Fruit fly (Drosophila melanogaster) whole organism, embryonic: ENCODE data around the gene CG11600.

Source experiments
- Asciz ChIP-seq: fragments of 200-800 bp; sonication (Bioruptor generic); optimal IDR thresholded peaks from 2 replicates; lab custom pipeline; 2017; ENCODE audit warnings: missing biosample characterization, mild to moderate bottlenecking, missing genetic modification characterization, missing genetic modification reagents
- Atf6 ChIP-seq: fragments of 200-800 bp; sonication (Bioruptor generic); IDR thresholded peaks from 2 replicates; pipeline ENCODE4 v1.3.6; 2022; ENCODE audit warnings: missing biosample characterization, missing genetic modification characterization
- B-H2 ChIP-seq: fragments of 200-800 bp; sonication (Bioruptor generic); optimal IDR thresholded peaks from 2 replicates; lab custom pipeline; 2018; ENCODE audit warnings: missing biosample characterization, mild to moderate bottlenecking, missing genetic modification characterization
- Blimp-1 ChIP-seq: fragments of 200-800 bp; sonication (Bioruptor generic); optimal IDR thresholded peaks from 3 replicates; lab custom pipeline; 2018; ENCODE audit warnings: missing biosample characterization, missing genetic modification characterization, mild to moderate bottlenecking, moderate library complexity, missing genetic modification reagents
- CG10462 ChIP-seq: fragments of 200-800 bp; sonication (Bioruptor generic); optimal IDR thresholded peaks from 2 replicates; lab custom pipeline; 2016; ENCODE audit warnings: missing biosample characterization, missing genetic modification characterization
- CG14050 ChIP-seq: fragments of 200-800 bp; sonication (Bioruptor generic); IDR thresholded peaks from 3 replicates; pipeline ENCODE4 v1.3.6; 2022; ENCODE audit warnings: missing biosample characterization, missing genetic modification characterization
- CG15514 ChIP-seq: fragments of 200-800 bp; sonication (Bioruptor generic); optimal IDR thresholded peaks from 3 replicates; lab custom pipeline; 2017; ENCODE audit warnings: missing biosample characterization, missing genetic modification characterization, mild to moderate bottlenecking, moderate library complexity, missing genetic modification reagents
- CG1602 ChIP-seq: fragments of 200-800 bp; sonication (Bioruptor generic); optimal IDR thresholded peaks from 3 replicates; lab custom pipeline; 2016; ENCODE audit warnings: missing biosample characterization, missing genetic modification characterization
- CG1603 ChIP-seq: fragments of 200-800 bp; sonication (Bioruptor generic); optimal IDR thresholded peaks from 2 replicates; lab custom pipeline; 2019; ENCODE audit warnings: missing biosample characterization, mild to moderate bottlenecking, missing genetic modification characterization, moderate library complexity
- CG17186 ChIP-seq: fragments of 200-800 bp; sonication (Bioruptor generic); optimal IDR thresholded peaks from 3 replicates; lab custom pipeline; 2017; ENCODE audit warnings: missing biosample characterization, missing genetic modification reagents, missing genetic modification characterization
- CG17568 ChIP-seq: fragments of 200-800 bp; sonication (Bioruptor generic); optimal IDR thresholded peaks from 2 replicates; lab custom pipeline; 2018; ENCODE audit warnings: missing biosample characterization, mild to moderate bottlenecking, missing genetic modification characterization, moderate library complexity
- CG18599 ChIP-seq: fragments of 200-800 bp; sonication (Bioruptor generic); optimal IDR thresholded peaks from 3 replicates; lab custom pipeline; 2017; ENCODE audit warnings: missing biosample characterization, missing genetic modification characterization, mild to moderate bottlenecking, moderate library complexity, missing genetic modification reagents
- CG18764 ChIP-seq: fragments of 200-800 bp; sonication (Bioruptor generic); optimal IDR thresholded peaks from 3 replicates; lab custom pipeline; 2016; ENCODE audit warnings: missing biosample characterization, missing genetic modification characterization
- CG2678 ChIP-seq: fragments of 200-800 bp; sonication (Bioruptor generic); optimal IDR thresholded peaks from 3 replicates; lab custom pipeline; 2019; ENCODE audit warnings: missing biosample characterization, mild to moderate bottlenecking, missing genetic modification characterization, moderate library complexity
- CG3065 ChIP-seq: fragments of 200-800 bp; sonication (Bioruptor generic); optimal IDR thresholded peaks from 2 replicates; lab custom pipeline; 2016; ENCODE audit warnings: missing biosample characterization, missing genetic modification characterization
- CG31441 ChIP-seq: fragments of 200-800 bp; sonication (Bioruptor generic); IDR thresholded peaks from 2 replicates; pipeline ENCODE4 v1.3.6; 2022; ENCODE audit warnings: missing biosample characterization, missing genetic modification characterization
- CG5180 ChIP-seq: fragments of 200-800 bp; sonication (Bioruptor generic); optimal IDR thresholded peaks from 3 replicates; lab custom pipeline; 2017; ENCODE audit warnings: missing biosample characterization, missing genetic modification characterization, mild to moderate bottlenecking, moderate library complexity, missing genetic modification reagents
- CG7271 ChIP-seq: fragments of 200-800 bp; sonication (Bioruptor generic); optimal IDR thresholded peaks from 2 replicates; lab custom pipeline; 2018; ENCODE audit warnings: missing biosample characterization, mild to moderate bottlenecking, missing genetic modification characterization, moderate library complexity
- CG9817 ChIP-seq: fragments of 200-800 bp; sonication (Bioruptor generic); optimal IDR thresholded peaks from 2 replicates; lab custom pipeline; 2018; ENCODE audit warnings: missing biosample characterization, mild to moderate bottlenecking, missing genetic modification characterization, moderate library complexity
- Dad ChIP-seq: fragments of 200-800 bp; sonication (Bioruptor generic); optimal IDR thresholded peaks from 3 replicates; lab custom pipeline; 2016; ENCODE audit warnings: missing biosample characterization, missing genetic modification characterization
- Hand ChIP-seq: fragments of 200-800 bp; sonication (Bioruptor generic); optimal IDR thresholded peaks from 2 replicates; lab custom pipeline; 2017; ENCODE audit warnings: mild to moderate bottlenecking, missing biosample characterization, missing genetic modification reagents, missing genetic modification characterization
- Kr ChIP-seq: fragments of 200-800 bp; sonication (Bioruptor generic); optimal IDR thresholded peaks from 2 replicates; lab custom pipeline; 2017; ENCODE audit warnings: missing biosample characterization, mild to moderate bottlenecking, missing genetic modification characterization
- Lim3 ChIP-seq: fragments of 200-800 bp; sonication (Bioruptor generic); IDR thresholded peaks from 2 replicates; pipeline ENCODE4 v1.3.6; 2022; ENCODE audit warnings: missing biosample characterization, missing genetic modification characterization
- MBD-R2 ChIP-seq: fragments of 200-800 bp; sonication (Bioruptor generic); IDR thresholded peaks from 2 replicates; pipeline ENCODE4 v1.3.6; 2022; ENCODE audit warnings: missing biosample characterization, missing genetic modification characterization
- Nf-YA ChIP-seq: fragments of 200-800 bp; sonication (Bioruptor generic); IDR thresholded peaks from 2 replicates; pipeline ENCODE4 v1.3.6; 2022; ENCODE audit warnings: missing biosample characterization, missing genetic modification characterization
- Ravus ChIP-seq: fragments of 200-800 bp; sonication (Bioruptor generic); IDR thresholded peaks from 2 replicates; pipeline ENCODE4 v1.3.6; 2022; ENCODE audit warnings: missing biosample characterization, missing genetic modification characterization
- Six4 ChIP-seq: fragments of 200-800 bp; sonication (Bioruptor generic); optimal IDR thresholded peaks from 2 replicates; lab custom pipeline; 2016; ENCODE audit warnings: missing biosample characterization, missing genetic modification characterization
- Xrp1 ChIP-seq: fragments of 200-800 bp; sonication (Bioruptor generic); IDR thresholded peaks from 2 replicates; pipeline ENCODE4 v1.3.6; 2022; ENCODE audit warnings: missing biosample characterization, missing genetic modification characterization
- aop ChIP-seq: fragments of 200-800 bp; sonication (Bioruptor generic); IDR thresholded peaks from 2 replicates; pipeline ENCODE4 v1.3.6; 2022; ENCODE audit warnings: missing biosample characterization, missing genetic modification characterization
- ash1 ChIP-seq: fragments of 200-800 bp; sonication (Bioruptor generic); optimal IDR thresholded peaks from 2 replicates; lab custom pipeline; 2018; ENCODE audit warnings: missing biosample characterization, mild to moderate bottlenecking, missing genetic modification characterization
- az2 ChIP-seq: fragments of 200-800 bp; sonication (Bioruptor generic); optimal IDR thresholded peaks from 3 replicates; lab custom pipeline; 2016; ENCODE audit warnings: missing biosample characterization, missing genetic modification characterization
- btn ChIP-seq: fragments of 200-800 bp; sonication (Bioruptor generic); optimal IDR thresholded peaks from 2 replicates; lab custom pipeline; 2016; ENCODE audit warnings: missing biosample characterization, missing genetic modification characterization
- chm ChIP-seq: fragments of 200-800 bp; sonication (Bioruptor generic); IDR thresholded peaks from 2 replicates; pipeline ENCODE4 v1.3.6; 2022; ENCODE audit warnings: missing biosample characterization, missing genetic modification characterization
- crol ChIP-seq: fragments of 200-800 bp; sonication (Bioruptor generic); IDR thresholded peaks from 2 replicates; pipeline ENCODE4 v1.3.6; 2022; ENCODE audit warnings: missing biosample characterization, missing genetic modification characterization
- eyg ChIP-seq: fragments of 200-800 bp; sonication (Bioruptor generic); optimal IDR thresholded peaks from 3 replicates; lab custom pipeline; 2016; ENCODE audit warnings: missing biosample characterization, missing genetic modification characterization
- ftz-f1 ChIP-seq: fragments of 200-800 bp; sonication (Bioruptor generic); optimal IDR thresholded peaks from 2 replicates; lab custom pipeline; 2016; ENCODE audit warnings: missing biosample characterization, missing genetic modification characterization
- fu2 ChIP-seq: fragments of 200-800 bp; sonication (Bioruptor generic); optimal IDR thresholded peaks from 2 replicates; lab custom pipeline; 2016; ENCODE audit warnings: missing biosample characterization, missing genetic modification characterization
- gcm ChIP-seq: fragments of 200-800 bp; sonication (Bioruptor generic); optimal IDR thresholded peaks from 2 replicates; lab custom pipeline; 2019; ENCODE audit warnings: missing biosample characterization, mild to moderate bottlenecking, missing genetic modification characterization, moderate library complexity
- lbe ChIP-seq: fragments of 200-800 bp; sonication (Bioruptor generic); optimal IDR thresholded peaks from 2 replicates; lab custom pipeline; 2016; ENCODE audit warnings: missing biosample characterization, mild to moderate bottlenecking, missing genetic modification characterization
- lov ChIP-seq, 2 experiments: fragments of 200-800 bp in 1 of 2; fragments of >200 bp in 1 of 2; sonication (Bioruptor generic) in 1 of 2; IDR thresholded peaks in 1 of 2; optimal IDR thresholded peaks in 1 of 2; 2 replicates in 1 of 2; 3 replicates in 1 of 2; pipeline versions ENCODE4 v1.3.6 to Lab custom; 2017 to 2022; ENCODE audit warnings: missing biosample characterization in 1 of 2, missing genetic modification characterization in 1 of 2
- nerfin-1 ChIP-seq: fragments of 200-800 bp; sonication (Bioruptor generic); optimal IDR thresholded peaks from 3 replicates; lab custom pipeline; 2019; ENCODE audit warnings: missing biosample characterization, mild to moderate bottlenecking, missing genetic modification characterization, moderate library complexity
- odd ChIP-seq: fragments of 200-800 bp; sonication (Bioruptor generic); optimal IDR thresholded peaks from 2 replicates; lab custom pipeline; 2017; ENCODE audit warnings: missing biosample characterization, mild to moderate bottlenecking, missing genetic modification characterization
- p53 ChIP-seq: fragments of 200-800 bp; sonication (Bioruptor generic); optimal IDR thresholded peaks from 2 replicates; lab custom pipeline; 2016; ENCODE audit warnings: missing biosample characterization, missing genetic modification characterization
- repo ChIP-seq: fragments of 200-800 bp; sonication (Bioruptor generic); optimal IDR thresholded peaks from 2 replicates; lab custom pipeline; 2016; ENCODE audit warnings: missing biosample characterization, missing genetic modification characterization
- rib ChIP-seq: fragments of 200-800 bp; sonication (Bioruptor generic); IDR thresholded peaks from 2 replicates; pipeline ENCODE4 v1.3.6; 2022; ENCODE audit warnings: missing biosample characterization, missing genetic modification characterization
- trem ChIP-seq: fragments of 200-800 bp; optimal IDR thresholded peaks from 3 replicates; lab custom pipeline; 2019; ENCODE audit warnings: missing biosample characterization, mild to moderate bottlenecking, missing genetic modification characterization, moderate library complexity
- wor ChIP-seq: fragments of 200-800 bp; sonication (Bioruptor generic); IDR thresholded peaks from 2 replicates; pipeline ENCODE4 v1.3.6; 2022; ENCODE audit warnings: missing biosample characterization, missing genetic modification characterization
- zen2 ChIP-seq: fragments of 200-800 bp; sonication (Bioruptor generic); IDR thresholded peaks from 3 replicates; pipeline ENCODE4 v1.3.6; 2022; ENCODE audit warnings: missing biosample characterization, missing genetic modification characterization; ENCODE audit not compliant: partially characterized antibody

The CG11600 gene

DNA sequence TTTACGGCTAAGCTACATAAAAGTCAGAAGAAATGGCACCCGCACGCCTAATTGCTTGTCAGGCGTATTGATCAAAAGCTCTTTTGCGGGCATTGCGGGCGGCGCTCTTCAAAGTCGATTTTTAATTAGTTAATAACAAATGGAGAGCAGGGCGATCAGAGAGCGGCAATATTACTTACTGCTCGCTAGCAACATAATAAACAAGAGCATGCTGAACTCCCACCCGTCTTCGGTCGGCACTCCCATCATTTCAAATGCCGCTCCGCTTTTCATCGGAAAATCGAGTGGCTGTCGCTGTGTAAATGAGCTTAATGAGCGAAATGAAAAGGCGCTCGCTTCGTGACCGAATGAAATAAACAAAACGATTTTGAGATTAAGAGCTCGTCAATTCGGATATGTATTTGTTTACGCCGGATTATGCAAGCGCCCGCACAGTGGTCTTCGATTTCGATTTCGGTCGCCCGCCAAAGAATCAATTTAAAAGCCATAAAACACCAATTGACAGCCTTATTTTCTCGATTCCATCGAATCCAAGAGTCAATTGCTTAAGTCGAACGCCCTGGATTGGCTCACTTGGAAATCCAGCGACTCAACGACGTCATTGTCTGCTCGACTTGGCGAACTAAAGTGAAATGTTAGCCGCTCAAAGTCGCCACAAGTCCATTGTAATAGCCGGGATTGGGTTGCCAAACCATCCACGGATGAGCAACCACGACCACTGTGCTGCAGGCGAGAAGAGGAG, 17.3 kb downstream of the CG11600 start (continued):
- TF ChIP-seq chm (GFP tag; lab: Robert Waterston, UW) = no peak; the same call in 1 of the 2 replicates
- TF ChIP-seq CG15514 (GFP tag; lab: Kevin White, UChicago) = peak; percentile 18
- peak; percentile 65 for TF ChIP-seq Nf-YA
- no peak for TF ChIP-seq ash1 (GFP tag; lab: Kevin White, UChicago)
- TF ChIP-seq lov (optimal IDR thresholded peaks at IDR 0.05; lab: Kevin White, UChicago) = no peak
- 0 out of 3 replicates have a peak, but pooled peaks have one; percentile 17 for TF ChIP-seq lov (GFP tag; IDR thresholded peaks at IDR 0.05; lab: Robert Waterston, UW)
- peak; percentile 68 for TF ChIP-seq eyg
- TF ChIP-seq B-H2 (GFP tag; lab: Kevin White, UChicago) = no peak
- TF ChIP-seq CG7271 = no peak
- peak; percentile 84 for TF ChIP-seq CG1603 (tag; lab: Kevin White, UChicago)
- TF ChIP-seq Lim3 (GFP tag; lab: Robert Waterston, UW) = peak; percentile 67
- TF ChIP-seq CG17186 (GFP tag; lab: Kevin White, UChicago) = peak; percentile 63
- TF ChIP-seq CG18599 (GFP tag; lab: Kevin White, UChicago) = peak; percentile 75
- TF ChIP-seq Xrp1 (GFP tag; lab: Robert Waterston, UW) = peak; percentile 64
- no peak for TF ChIP-seq zen2 (GFP tag; lab: Robert Waterston, UW)
- no peak for TF ChIP-seq rib (GFP tag; lab: Robert Waterston, UW)
- TF ChIP-seq CG17568 (GFP tag; lab: Kevin White, UChicago) = peak; percentile 54
- TF ChIP-seq Atf6 (GFP tag; lab: Robert Waterston, UW) = peak; percentile 87; the same call in 1 of the 2 replicates
- peak; percentile 80 for TF ChIP-seq Dad (GFP tag; lab: Kevin White, UChicago)
- peak; percentile 75 for TF ChIP-seq CG14050 (GFP tag; lab: Robert Waterston, UW)
- peak; percentile 72 for TF ChIP-seq Blimp-1 (GFP tag; lab: Kevin White, UChicago)
- TF ChIP-seq CG3065 (GFP tag; lab: Kevin White, UChicago) = peak; percentile 58
- TF ChIP-seq Asciz = peak; percentile 84
- TF ChIP-seq CG18764 (GFP tag; lab: Kevin White, UChicago) = peak; percentile 66
- peak; percentile 92 for TF ChIP-seq wor (GFP tag; lab: Robert Waterston, UW)
- TF ChIP-seq CG2678 (tag; lab: Kevin White, UChicago) = peak; percentile 90
- no peak for TF ChIP-seq aop (GFP tag; lab: Robert Waterston, UW)
- peak; percentile 75 for TF ChIP-seq nerfin-1 (tag; lab: Kevin White, UChicago)
- no peak for TF ChIP-seq ftz-f1
- peak; percentile 50 for TF ChIP-seq Ravus (GFP tag; lab: Robert Waterston, UW)
- peak; percentile 58 for TF ChIP-seq CG1602
- peak; percentile 22 for TF ChIP-seq trem (tag; lab: Kevin White, UChicago)
- peak; percentile 75 for TF ChIP-seq fu2
- TF ChIP-seq CG9817 (tag; lab: Kevin White, UChicago) = peak; percentile 78
- peak; percentile 72 for TF ChIP-seq CG5180 (GFP tag; lab: Kevin White, UChicago)
- TF ChIP-seq Six4 (GFP tag; lab: Kevin White, UChicago) = peak; percentile 31
- TF ChIP-seq Hand = peak; percentile 3
- TF ChIP-seq Kr = no peak
- TF ChIP-seq az2 (GFP tag; lab: Kevin White, UChicago) = peak; percentile 75
- TF ChIP-seq CG10462 = peak; percentile 61
- TF ChIP-seq MBD-R2 (GFP tag; lab: Robert Waterston, UW) = peak; percentile 33; the same call in 1 of the 2 replicates
- peak; percentile 83 for TF ChIP-seq odd (GFP tag; lab: Kevin White, UChicago)
- no peak for TF ChIP-seq crol (GFP tag; lab: Robert Waterston, UW)
- TF ChIP-seq p53 = peak; percentile 44
- no peak for TF ChIP-seq lbe (GFP tag; lab: Kevin White, UChicago)
- peak; percentile 45 for TF ChIP-seq btn (GFP tag; lab: Kevin White, UChicago)
- TF ChIP-seq repo (GFP tag; lab: Kevin White, UChicago) = peak; percentile 66
- peak; percentile 91 for TF ChIP-seq CG31441
- TF ChIP-seq gcm (GFP tag; lab: Kevin White, UChicago) = peak; percentile 67
